Worm (Caenorhabditis elegans) whole organism, midembryonic: Measurements from ENCODE around the gene C54D10.10.

Experiments used
- med-1 ChIP-seq: sonication (generic microtip); optimal IDR thresholded peaks from 2 replicates; lab custom pipeline; 2017; ENCODE audit warnings: missing genetic modification characterization, mild to moderate bottlenecking, missing compliant biosample characterization, antibody characterized with exemption, missing genetic modification reagents; ENCODE audit not compliant: insufficient read depth
- tab-1 ChIP-seq: fragments of 200-800 bp; sonication (Bioruptor generic); IDR thresholded peaks from 2 replicates; pipeline ENCODE4 v1.3.6; 2022; ENCODE audit warnings: missing genetic modification characterization, missing compliant biosample characterization

ce11 chrV:12478111-12478510 is 28.3 kb upstream of the C54D10.10 start, which contains the start of gene atn-1:
- TF ChIP-seq tab-1 (GFP tag; lab: Robert Waterston, UW) (no peak), med-1 (GFP tag; lab: Kevin White, UChicago) (no peak)
